Fruit fly (Drosophila melanogaster): Measurements from ENCODE around the gene CCT2.

CCT2 gene

dm6 chrX:9106212-9106774 is 17.0 kb downstream of the CCT2 start, which contains the start of gene Bx42:
Bx42 (minus strand) TSS chrX:9106604.
- 0 out of 2 replicates have a peak, but pooled peaks have one; percentile 4 for TF ChIP-seq CG6272 (GFP tag; IDR thresholded peaks at IDR 0.05)
- TF ChIP-seq CG8290 (GFP tag; optimal IDR thresholded peaks at IDR 0.05): no peak
- no peak for TF ChIP-seq CG8290 (tag; optimal IDR thresholded peaks at IDR 0.05)
- TF ChIP-seq Sry-δ (GFP tag; optimal IDR thresholded peaks at IDR 0.05): no peak
- no peak for TF ChIP-seq dimm (GFP tag; IDR thresholded peaks at IDR 0.05)
- TF ChIP-seq klu (GFP tag; IDR thresholded peaks at IDR 0.05): no peak
- TF ChIP-seq CG15696 (tag; optimal IDR thresholded peaks at IDR 0.05): no peak
- no peak for TF ChIP-seq zfh1 (GFP tag; IDR thresholded peaks at IDR 0.05)
- peak; percentile 25 for TF ChIP-seq CG13775 (GFP tag; optimal IDR thresholded peaks at IDR 0.05)
- TF ChIP-seq CG30020 (tag; optimal IDR thresholded peaks at IDR 0.05): no peak
- peak; percentile 38; the same call in 1 of the 2 replicates for TF ChIP-seq Dref (GFP tag; IDR thresholded peaks at IDR 0.05)
- no peak for TF ChIP-seq Doc2 (GFP tag; IDR thresholded peaks at IDR 0.05)
- no peak for TF ChIP-seq CG3726 (GFP tag; IDR thresholded peaks at IDR 0.05)
- TF ChIP-seq ac (GFP tag; optimal IDR thresholded peaks at IDR 0.05): no peak
- peak; percentile 23 for TF ChIP-seq lilli (GFP tag; optimal IDR thresholded peaks at IDR 0.05)
- TF ChIP-seq run (tag; optimal IDR thresholded peaks at IDR 0.05): no peak
- TF ChIP-seq CoRest (tag; optimal IDR thresholded peaks at IDR 0.05): peak; percentile 11
- no peak for TF ChIP-seq CG10565 (GFP tag; optimal IDR thresholded peaks at IDR 0.05)
- no peak for TF ChIP-seq gcm2 (GFP tag; optimal IDR thresholded peaks at IDR 0.05)
- no peak for TF ChIP-seq hth (optimal IDR thresholded peaks at IDR 0.05)
- no peak for TF ChIP-seq gsb-n (tag; optimal IDR thresholded peaks at IDR 0.05)
- TF ChIP-seq CHES-1-like (GFP tag; optimal IDR thresholded peaks at IDR 0.05): no peak
- peak; percentile 96 for TF ChIP-seq MESR4 (GFP tag; optimal IDR thresholded peaks at IDR 0.05)
- TF ChIP-seq Kr (GFP tag; optimal IDR thresholded peaks at IDR 0.05): no peak
- no peak for TF ChIP-seq odd (GFP tag; optimal IDR thresholded peaks at IDR 0.05)
- TF ChIP-seq CG10979 (tag; optimal IDR thresholded peaks at IDR 0.05): no peak
- no peak for TF ChIP-seq CG3163 (GFP tag; optimal IDR thresholded peaks at IDR 0.05)
- TF ChIP-seq wor (GFP tag; IDR thresholded peaks at IDR 0.05): no peak
- no peak for TF ChIP-seq BEAF-32 (GFP tag; optimal IDR thresholded peaks at IDR 0.05)
- peak; percentile 77 for TF ChIP-seq gfzf (GFP tag; optimal IDR thresholded peaks at IDR 0.05)
- TF ChIP-seq CG17328 (GFP tag; IDR thresholded peaks at IDR 0.05): no peak
- TF ChIP-seq abd-A (tag; optimal IDR thresholded peaks at IDR 0.05): no peak
- TF ChIP-seq Med (GFP tag): peak; percentile 68
- no peak for TF ChIP-seq Mes4 (GFP tag; optimal IDR thresholded peaks at IDR 0.05)
- no peak for TF ChIP-seq CG5180 (GFP tag; optimal IDR thresholded peaks at IDR 0.05)
- TF ChIP-seq Chrac-16 (GFP tag; optimal IDR thresholded peaks at IDR 0.05): no peak
- no peak for TF ChIP-seq gt (GFP tag; IDR thresholded peaks at IDR 0.05)
- no peak for TF ChIP-seq CG17359 (tag; optimal IDR thresholded peaks at IDR 0.05)
- no peak for TF ChIP-seq disco-r (GFP tag; optimal IDR thresholded peaks at IDR 0.05)
- no peak for TF ChIP-seq CG2116 (GFP tag; optimal IDR thresholded peaks at IDR 0.05)
- no peak for TF ChIP-seq ems (GFP tag; optimal IDR thresholded peaks at IDR 0.05)
- no peak for TF ChIP-seq eve (GFP tag; optimal IDR thresholded peaks at IDR 0.05)
- TF ChIP-seq Trl (optimal IDR thresholded peaks at IDR 0.05): no peak
- peak; percentile 14 for TF ChIP-seq Trl (GFP tag; optimal IDR thresholded peaks at IDR 0.05)
- TF ChIP-seq cwo (GFP tag; optimal IDR thresholded peaks at IDR 0.05): no peak
- no peak for TF ChIP-seq sim (GFP tag; IDR thresholded peaks at IDR 0.05)
- TF ChIP-seq peb (GFP tag; IDR thresholded peaks at IDR 0.05): no peak
- TF ChIP-seq dpn (GFP tag; optimal IDR thresholded peaks at IDR 0.05): peak in 1 of 2 experiments; percentile 28
- TF ChIP-seq MBD-R2 (GFP tag; IDR thresholded peaks at IDR 0.05): peak; percentile 30
- no peak for TF ChIP-seq eyg (GFP tag; optimal IDR thresholded peaks at IDR 0.05)
- no peak for TF ChIP-seq p53 (GFP tag; optimal IDR thresholded peaks at IDR 0.05)
- peak; percentile 52 for TF ChIP-seq CG4617 (GFP tag; optimal IDR thresholded peaks at IDR 0.05; ENCODE audit: borderline replicate concordance)
